Worm (Caenorhabditis elegans): ENCODE results near the gene lgc-11.

The lgc-11 gene

DNA sequence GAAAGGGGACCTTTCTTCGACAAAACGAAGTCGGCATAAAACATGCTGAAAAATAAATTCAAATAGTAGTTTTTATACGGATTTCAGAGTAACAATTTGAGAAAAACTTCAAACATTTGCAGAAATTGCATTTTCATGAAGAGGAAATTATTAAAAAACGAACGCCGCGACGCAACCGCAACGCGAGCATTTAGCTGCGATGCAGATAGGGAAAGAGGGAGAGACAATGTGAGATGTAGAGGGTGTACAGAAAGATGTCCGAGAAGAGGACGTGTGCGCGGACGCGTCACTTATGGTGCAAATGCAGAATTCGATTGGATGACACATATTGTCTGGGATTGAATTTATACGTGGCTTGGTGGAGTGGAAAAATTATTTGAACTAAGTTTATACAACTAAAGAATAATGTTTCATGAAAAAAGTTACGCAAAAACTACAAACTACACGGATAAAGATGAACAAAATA lies 31.4 kb downstream of the lgc-11 start, which contains the start of gene coh-1:
Gene coh-1, minus strand, starts transcription at position 51 of the 466 bp plus-strand sequence.
- TF ChIP-seq nhr-10 (tag; optimal IDR thresholded peaks at IDR 0.05) (no peak), lin-13 (GFP tag; optimal IDR thresholded peaks at IDR 0.05) (peak; percentile 46), gmeb-1 (tag; optimal IDR thresholded peaks at IDR 0.05) (peak; percentile 1), skn-1 (tag; optimal IDR thresholded peaks at IDR 0.05) (no peak), alr-1 (tag; optimal IDR thresholded peaks at IDR 0.05) (no peak), nhr-12 (tag; optimal IDR thresholded peaks at IDR 0.05) (no peak), nhr-6 (tag; optimal IDR thresholded peaks at IDR 0.05) (no peak), unc-39 (tag; optimal IDR thresholded peaks at IDR 0.05) (no peak), ceh-16 (tag; optimal IDR thresholded peaks at IDR 0.05) (no peak), sem-4 (tag; optimal IDR thresholded peaks at IDR 0.05) (peak; percentile 33), lin-11 (tag; optimal IDR thresholded peaks at IDR 0.05) (peak; percentile 56), nhr-23 (tag; optimal IDR thresholded peaks at IDR 0.05) (no peak), ztf-11 (tag; optimal IDR thresholded peaks at IDR 0.05) (no peak), blmp-1 (tag; optimal IDR thresholded peaks at IDR 0.05; ENCODE audit: insufficient read depth) (no peak), crh-2 (tag; optimal IDR thresholded peaks at IDR 0.05) (peak; percentile 78), ceh-82 (tag; optimal IDR thresholded peaks at IDR 0.05) (no peak), ztf-1 (GFP tag; conservative IDR thresholded peaks at IDR 0.05) (no peak), peb-1 (tag; optimal IDR thresholded peaks at IDR 0.05) (no peak), egl-27 (tag; optimal IDR thresholded peaks at IDR 0.05) (no peak), R02D3.7 (tag; optimal IDR thresholded peaks at IDR 0.05) (no peak), nhr-77 (tag; optimal IDR thresholded peaks at IDR 0.05) (no peak), elt-3 (tag; optimal IDR thresholded peaks at IDR 0.05) (no peak), ama-1 (optimal IDR thresholded peaks at IDR 0.05) (no peak), mdl-1 (tag; optimal IDR thresholded peaks at IDR 0.05) (no peak), mab-5 (tag; optimal IDR thresholded peaks at IDR 0.05) (no peak), F13H6.1 (tag; optimal IDR thresholded peaks at IDR 0.05) (peak; percentile 56), snpc-4 (tag; optimal IDR thresholded peaks at IDR 0.05) (no peak), elt-1 (tag; optimal IDR thresholded peaks at IDR 0.05) (no peak), zag-1 (tag; optimal IDR thresholded peaks at IDR 0.05) (no peak), nhr-129 (tag; optimal IDR thresholded peaks at IDR 0.05) (peak; percentile 82), nhr-237 (tag; optimal IDR thresholded peaks at IDR 0.05) (no peak), sma-9 (GFP tag; optimal IDR thresholded peaks at IDR 0.05) (peak; percentile 47), sma-9 (tag; optimal IDR thresholded peaks at IDR 0.05) (no peak), dmd-4 (tag; optimal IDR thresholded peaks at IDR 0.05) (no peak), sma-3 (GFP tag; optimal IDR thresholded peaks at IDR 0.05) (peak; percentile 33), C34F6.9 (tag; optimal IDR thresholded peaks at IDR 0.05) (peak; percentile 90), mbf-1 (tag; optimal IDR thresholded peaks at IDR 0.05) (no peak), unc-55 (GFP tag; optimal IDR thresholded peaks at IDR 0.05) (peak; percentile 81), unc-62 (GFP tag; optimal IDR thresholded peaks at IDR 0.05) (no peak), nhr-11 (tag; optimal IDR thresholded peaks at IDR 0.05) (no peak), lin-39 (tag; optimal IDR thresholded peaks at IDR 0.05) (no peak), ZK546.5 (tag; optimal IDR thresholded peaks at IDR 0.05) (no peak), nhr-25 (tag; optimal IDR thresholded peaks at IDR 0.05) (no peak), fos-1 (tag; optimal IDR thresholded peaks at IDR 0.05) (peak; percentile 61), nhr-21 (tag; optimal IDR thresholded peaks at IDR 0.05) (no peak), ztf-4 (tag; optimal IDR thresholded peaks at IDR 0.05) (peak; percentile 20), aly-2 (tag; optimal IDR thresholded peaks at IDR 0.05) (no peak), Y55F3AM.14 (GFP tag; optimal IDR thresholded peaks at IDR 0.05) (no peak), lsy-2 (tag; optimal IDR thresholded peaks at IDR 0.05) (peak in 1 of 2 experiments; percentile 71)
